Fruit fly (Drosophila melanogaster) whole organism, embryonic: ENCODE data around the gene CG32642.

Source experiments
- Blimp-1 ChIP-seq: fragments of 200-800 bp; sonication (Bioruptor generic); optimal IDR thresholded peaks from 3 replicates; lab custom pipeline; 2018; ENCODE audit warnings: missing biosample characterization, missing genetic modification characterization, mild to moderate bottlenecking, moderate library complexity, missing genetic modification reagents
- CG10209 ChIP-seq: fragments of 200-800 bp; sonication (Bioruptor generic); optimal IDR thresholded peaks from 3 replicates; lab custom pipeline; 2017; ENCODE audit warnings: missing biosample characterization, mild to moderate bottlenecking, missing genetic modification characterization, missing genetic modification reagents
- CG11695 ChIP-seq: fragments of 200-800 bp; sonication (Bioruptor generic); IDR thresholded peaks from 3 replicates; pipeline ENCODE4 v1.3.6; 2022; ENCODE audit warnings: missing biosample characterization, missing genetic modification characterization
- CG12071 ChIP-seq: fragments of 200-800 bp; sonication (Bioruptor generic); optimal IDR thresholded peaks from 3 replicates; lab custom pipeline; 2018; ENCODE audit warnings: missing biosample characterization, mild to moderate bottlenecking, missing genetic modification characterization
- CG12236 ChIP-seq: fragments of 200-800 bp; sonication (Bioruptor generic); optimal IDR thresholded peaks from 2 replicates; lab custom pipeline; 2016; ENCODE audit warnings: missing biosample characterization, missing genetic modification characterization
- CG12659 ChIP-seq: fragments of 200-800 bp; sonication (Bioruptor generic); optimal IDR thresholded peaks from 3 replicates; lab custom pipeline; 2017; ENCODE audit warnings: mild to moderate bottlenecking, missing biosample characterization, missing genetic modification reagents, missing genetic modification characterization
- CG12942 ChIP-seq: fragments of 200-800 bp; sonication (Bioruptor generic); optimal IDR thresholded peaks from 3 replicates; lab custom pipeline; 2016; ENCODE audit warnings: missing biosample characterization, missing genetic modification characterization
- CG15073 ChIP-seq: fragments of 200-800 bp; sonication (Bioruptor generic); optimal IDR thresholded peaks from 2 replicates; lab custom pipeline; 2016; ENCODE audit warnings: missing biosample characterization, missing genetic modification characterization
- CG1647 ChIP-seq: fragments of 200-800 bp; sonication (Bioruptor generic); optimal IDR thresholded peaks from 3 replicates; lab custom pipeline; 2016; ENCODE audit warnings: missing biosample characterization, missing genetic modification characterization
- CG17328 ChIP-seq: fragments of 200-800 bp; sonication (Bioruptor generic); IDR thresholded peaks from 2 replicates; pipeline ENCODE4 v1.3.6; 2022; ENCODE audit warnings: missing biosample characterization, missing genetic modification characterization
- CG17802 ChIP-seq: fragments of 200-800 bp; sonication (Bioruptor generic); optimal IDR thresholded peaks from 2 replicates; lab custom pipeline; 2018; ENCODE audit warnings: missing biosample characterization, mild to moderate bottlenecking, missing genetic modification characterization, moderate library complexity
- CG18262 ChIP-seq: fragments of 200-800 bp; optimal IDR thresholded peaks from 3 replicates; lab custom pipeline; 2019; ENCODE audit warnings: missing biosample characterization, mild to moderate bottlenecking, missing genetic modification characterization, moderate library complexity
- CG2120 ChIP-seq: fragments of 200-800 bp; sonication (Bioruptor generic); optimal IDR thresholded peaks from 3 replicates; lab custom pipeline; 2016; ENCODE audit warnings: missing biosample characterization, missing genetic modification characterization
- CG2678 ChIP-seq: fragments of 200-800 bp; sonication (Bioruptor generic); optimal IDR thresholded peaks from 3 replicates; lab custom pipeline; 2019; ENCODE audit warnings: missing biosample characterization, mild to moderate bottlenecking, missing genetic modification characterization, moderate library complexity
- CG3281 ChIP-seq: fragments of 200-800 bp; sonication (Bioruptor generic); optimal IDR thresholded peaks from 3 replicates; lab custom pipeline; 2017; ENCODE audit warnings: missing biosample characterization, mild to moderate bottlenecking, missing genetic modification characterization
- CG3407 ChIP-seq: fragments of 200-800 bp; sonication (Bioruptor generic); optimal IDR thresholded peaks from 2 replicates; lab custom pipeline; 2018; ENCODE audit warnings: missing biosample characterization, mild to moderate bottlenecking, missing genetic modification characterization
- CG3726 ChIP-seq: fragments of 200-800 bp; sonication (Bioruptor generic); IDR thresholded peaks from 3 replicates; pipeline ENCODE4, ENCODE4 v1.3.6; 2022; ENCODE audit warnings: missing biosample characterization, missing genetic modification characterization
- CG4360 ChIP-seq: fragments of 200-800 bp; sonication (Bioruptor generic); IDR thresholded peaks from 2 replicates; pipeline ENCODE4 v1.3.6; 2022; ENCODE audit warnings: missing biosample characterization, missing genetic modification characterization
- CG4730 ChIP-seq: fragments of 200-800 bp; sonication (Bioruptor generic); IDR thresholded peaks from 2 replicates; pipeline ENCODE4 v1.3.6; 2022; ENCODE audit warnings: missing biosample characterization, missing genetic modification characterization
- CG6654 ChIP-seq: fragments of 200-800 bp; sonication (Bioruptor generic); optimal IDR thresholded peaks from 2 replicates; lab custom pipeline; 2017; ENCODE audit warnings: missing biosample characterization, mild to moderate bottlenecking, missing genetic modification characterization
- D19A ChIP-seq: fragments of 200-800 bp; optimal IDR thresholded peaks from 3 replicates; lab custom pipeline; 2019; ENCODE audit warnings: missing biosample characterization, mild to moderate bottlenecking, missing genetic modification characterization, moderate library complexity
- Dek ChIP-seq: fragments of 200-800 bp; sonication (Bioruptor generic); optimal IDR thresholded peaks from 3 replicates; lab custom pipeline; 2019; ENCODE audit warnings: missing biosample characterization, mild to moderate bottlenecking, missing genetic modification characterization, moderate library complexity
- Dip2 ChIP-seq: fragments of 200-800 bp; sonication (Bioruptor generic); IDR thresholded peaks from 2 replicates; pipeline ENCODE4 v1.3.6; 2022; ENCODE audit warnings: missing biosample characterization, missing genetic modification characterization
- Dp ChIP-seq: fragments of 200-800 bp; sonication (Bioruptor generic); optimal IDR thresholded peaks from 2 replicates; lab custom pipeline; 2018; ENCODE audit warnings: missing biosample characterization, mild to moderate bottlenecking, missing genetic modification characterization, moderate library complexity
- ERR ChIP-seq: fragments of 200-800 bp; sonication (Bioruptor generic); optimal IDR thresholded peaks from 2 replicates; lab custom pipeline; 2016; ENCODE audit warnings: missing biosample characterization, missing genetic modification characterization
- H15 ChIP-seq: fragments of 200-800 bp; sonication (Bioruptor generic); IDR thresholded peaks from 3 replicates; pipeline ENCODE4 v1.3.6; 2022; ENCODE audit warnings: missing biosample characterization, missing genetic modification characterization
- Hand ChIP-seq: fragments of 200-800 bp; sonication (Bioruptor generic); optimal IDR thresholded peaks from 2 replicates; lab custom pipeline; 2017; ENCODE audit warnings: mild to moderate bottlenecking, missing biosample characterization, missing genetic modification reagents, missing genetic modification characterization
- Mes4 ChIP-seq: fragments of 200-800 bp; sonication (Bioruptor generic); optimal IDR thresholded peaks from 2 replicates; lab custom pipeline; 2016; ENCODE audit warnings: missing biosample characterization, missing genetic modification characterization
- Sox100B ChIP-seq: fragments of 200-800 bp; sonication (Bioruptor generic); optimal IDR thresholded peaks from 3 replicates; lab custom pipeline; 2018; ENCODE audit warnings: missing biosample characterization, mild to moderate bottlenecking, missing genetic modification characterization
- Sry-β ChIP-seq: fragments of 200-800 bp; sonication (Bioruptor generic); optimal IDR thresholded peaks from 2 replicates; lab custom pipeline; 2018; ENCODE audit warnings: missing biosample characterization, mild to moderate bottlenecking, missing genetic modification characterization, moderate library complexity
- bowl ChIP-seq: fragments of 200-800 bp; sonication (Bioruptor generic); IDR thresholded peaks from 2 replicates; pipeline ENCODE4 v1.3.6; 2022; ENCODE audit warnings: missing biosample characterization, missing genetic modification characterization
- chinmo ChIP-seq: fragments of 200-800 bp; sonication (Bioruptor generic); IDR thresholded peaks from 4 replicates; pipeline ENCODE4 v1.3.6; 2022; ENCODE audit warnings: missing biosample characterization, missing genetic modification characterization; ENCODE audit not compliant: partially characterized antibody
- fd102C ChIP-seq: fragments of 200-800 bp; sonication (Bioruptor generic); optimal IDR thresholded peaks from 2 replicates; lab custom pipeline; 2018; ENCODE audit warnings: missing biosample characterization, mild to moderate bottlenecking, missing genetic modification characterization, moderate library complexity
- h ChIP-seq: fragments of >200 bp; optimal IDR thresholded peaks from 2 replicates; lab custom pipeline; 2017
- hbn ChIP-seq: fragments of 200-800 bp; sonication (Bioruptor generic); IDR thresholded peaks from 2 replicates; pipeline ENCODE4 v1.3.6; 2022; ENCODE audit warnings: missing biosample characterization, missing genetic modification characterization; ENCODE audit not compliant: partially characterized antibody
- her ChIP-seq: fragments of 200-800 bp; sonication (Bioruptor generic); optimal IDR thresholded peaks from 2 replicates; lab custom pipeline; 2016; ENCODE audit warnings: missing biosample characterization, missing genetic modification characterization
- jumu ChIP-seq: fragments of 200-800 bp; sonication (Bioruptor generic); optimal IDR thresholded peaks from 3 replicates; lab custom pipeline; 2016; ENCODE audit warnings: missing biosample characterization, missing genetic modification characterization
- kni ChIP-seq: fragments of 200-800 bp; sonication (Bioruptor generic); optimal IDR thresholded peaks from 3 replicates; lab custom pipeline; 2017; ENCODE audit warnings: mild to moderate bottlenecking, missing biosample characterization, missing genetic modification reagents, missing genetic modification characterization
- knrl ChIP-seq: fragments of 200-800 bp; sonication (Bioruptor generic); IDR thresholded peaks from 3 replicates; pipeline ENCODE4 v1.3.6; 2022; ENCODE audit warnings: missing biosample characterization, missing genetic modification characterization; ENCODE audit not compliant: partially characterized antibody
- lab ChIP-seq: fragments of 200-800 bp; sonication (Bioruptor generic); optimal IDR thresholded peaks from 3 replicates; lab custom pipeline; 2017; ENCODE audit warnings: missing biosample characterization, missing genetic modification characterization, mild to moderate bottlenecking, moderate library complexity, missing genetic modification reagents
- lmd ChIP-seq: fragments of 200-800 bp; sonication (Bioruptor generic); IDR thresholded peaks from 2 replicates; pipeline ENCODE4 v1.3.6; 2022; ENCODE audit warnings: missing biosample characterization, missing genetic modification characterization
- org-1 ChIP-seq: fragments of 200-800 bp; sonication (Bioruptor generic); optimal IDR thresholded peaks from 2 replicates; lab custom pipeline; 2017; ENCODE audit warnings: missing biosample characterization, missing genetic modification characterization
- peb ChIP-seq: fragments of 200-800 bp; sonication (Bioruptor generic); IDR thresholded peaks from 2 replicates; pipeline ENCODE4 v1.3.6; 2022; ENCODE audit warnings: missing biosample characterization, missing genetic modification characterization
- phol ChIP-seq: fragments of 200-800 bp; sonication (Bioruptor generic); optimal IDR thresholded peaks from 3 replicates; lab custom pipeline; 2018; ENCODE audit warnings: missing biosample characterization, mild to moderate bottlenecking, missing genetic modification characterization, moderate library complexity
- pzg ChIP-seq: fragments of 200-800 bp; sonication (Bioruptor generic); optimal IDR thresholded peaks from 3 replicates; lab custom pipeline; 2018; ENCODE audit warnings: missing biosample characterization, mild to moderate bottlenecking, missing genetic modification characterization, moderate library complexity
- sens ChIP-seq: fragments of 200-800 bp; sonication (Bioruptor generic); peaks from one replicate; lab custom pipeline; 2016; ENCODE audit warnings: missing biosample characterization, missing genetic modification characterization
- sens-2 ChIP-seq: fragments of 200-800 bp; sonication (Bioruptor generic); IDR thresholded peaks from 2 replicates; pipeline ENCODE4 v1.3.6; 2022; ENCODE audit warnings: missing biosample characterization, missing genetic modification characterization
- sim ChIP-seq: fragments of 200-800 bp; sonication (Bioruptor generic); IDR thresholded peaks from 2 replicates; pipeline ENCODE4 v1.3.6; 2022; ENCODE audit warnings: missing biosample characterization, missing genetic modification characterization
- sisA ChIP-seq: fragments of 200-800 bp; sonication (Bioruptor generic); IDR thresholded peaks from 2 replicates; pipeline ENCODE4 v1.3.6; 2022; ENCODE audit warnings: missing biosample characterization, missing genetic modification characterization
- sqz ChIP-seq: fragments of 200-800 bp; sonication (Bioruptor generic); optimal IDR thresholded peaks from 3 replicates; lab custom pipeline; 2018; ENCODE audit warnings: missing biosample characterization, mild to moderate bottlenecking, missing genetic modification characterization

The CG32642 gene

DNA sequence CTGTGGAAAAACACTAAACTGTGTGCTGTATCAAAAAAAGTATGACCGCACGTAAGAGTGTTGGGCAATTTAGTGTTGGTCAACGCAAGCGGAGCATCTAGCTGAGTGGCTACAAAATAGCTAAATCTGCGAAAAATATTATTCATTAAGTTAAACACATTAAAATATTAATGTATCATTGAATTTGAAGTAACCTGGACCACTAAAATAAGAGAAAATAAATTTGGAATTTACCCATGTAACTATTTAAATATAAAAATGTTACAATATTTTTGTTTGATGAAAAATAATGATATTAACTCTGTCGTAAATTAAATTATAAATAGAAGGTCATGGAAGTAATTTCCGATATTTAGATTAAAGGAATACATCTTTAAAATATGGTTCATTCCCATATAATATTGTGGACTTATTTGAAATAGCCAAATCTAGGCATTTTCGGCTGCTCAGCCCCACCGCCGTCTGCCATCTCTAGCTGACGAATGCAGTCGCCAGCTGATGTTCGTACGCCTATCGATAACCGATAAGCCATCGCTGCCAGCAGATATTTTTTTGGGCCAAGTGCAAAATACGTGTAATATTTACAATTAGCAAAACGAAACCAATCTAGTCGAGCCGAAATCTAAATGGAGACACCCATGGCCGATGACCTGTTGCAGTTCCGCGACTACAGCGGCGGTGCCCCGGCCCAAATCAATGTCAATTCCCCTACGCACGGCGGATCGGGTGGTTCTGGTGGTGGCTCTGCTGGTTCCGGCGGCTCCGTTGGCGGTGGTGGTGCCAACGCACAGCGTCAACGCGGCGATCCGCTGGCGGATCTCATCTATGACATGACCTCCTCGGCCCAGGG lies 49.2 kb upstream of the CG32642 start, which contains the start of the genes Brms1 and CG4645 (continued):
- TF ChIP-seq Hand (GFP tag; lab: Kevin White, UChicago) (no peak), sim (GFP tag; lab: Robert Waterston, UW) (no peak), CG12236 (GFP tag; lab: Kevin White, UChicago) (no peak), CG15073 (GFP tag; lab: Kevin White, UChicago) (no peak), CG1647 (no peak), CG12942 (GFP tag; lab: Kevin White, UChicago) (peak; percentile 46), CG11695 (GFP tag; lab: Robert Waterston, UW) (no peak), Mes4 (GFP tag; lab: Kevin White, UChicago) (no peak), CG17802 (tag; lab: Kevin White, UChicago) (no peak), jumu (no peak), her (no peak), H15 (peak; percentile 43; the same call in 1 of the 3 replicates), hbn (GFP tag; lab: Robert Waterston, UW) (no peak), sens (GFP tag; lab: Kevin White, UChicago) (peak; percentile 88), Sry-β (GFP tag; lab: Kevin White, UChicago) (peak; percentile 92), CG10209 (GFP tag; lab: Kevin White, UChicago) (peak; percentile 56), CG3281 (GFP tag; lab: Kevin White, UChicago) (peak; percentile 46), org-1 (GFP tag; lab: Kevin White, UChicago) (no peak), lmd (GFP tag; lab: Robert Waterston, UW) (peak; percentile 36; the same call in 1 of the 2 replicates), chinmo (GFP tag; lab: Robert Waterston, UW) (no peak), phol (peak; percentile 68), sisA (GFP tag; lab: Robert Waterston, UW) (0 out of 2 replicates have a peak, but pooled peaks have one; percentile 5), sens-2 (GFP tag; lab: Robert Waterston, UW) (no peak), CG17328 (no peak), fd102C (GFP tag; lab: Kevin White, UChicago) (no peak), CG12071 (GFP tag; lab: Kevin White, UChicago) (no peak), D19A (tag; lab: Kevin White, UChicago) (peak; percentile 14), CG3726 (GFP tag; lab: Robert Waterston, UW) (no peak), sqz (GFP tag; lab: Kevin White, UChicago) (no peak), CG12659 (GFP tag; lab: Kevin White, UChicago) (peak; percentile 72), pzg (GFP tag; lab: Kevin White, UChicago) (peak; percentile 34), Dip2 (GFP tag; lab: Robert Waterston, UW) (no peak), CG4360 (GFP tag; lab: Robert Waterston, UW) (no peak), peb (GFP tag; lab: Robert Waterston, UW) (no peak), knrl (GFP tag; lab: Robert Waterston, UW) (no peak), lab (GFP tag; lab: Kevin White, UChicago) (peak; percentile 15), CG3407 (GFP tag; lab: Kevin White, UChicago) (no peak), CG4730 (GFP tag; lab: Robert Waterston, UW) (no peak), ERR (GFP tag; lab: Kevin White, UChicago) (no peak), CG2120 (peak; percentile 58), bowl (GFP tag; lab: Robert Waterston, UW) (no peak), Dek (peak; percentile 55), CG6654 (GFP tag; lab: Kevin White, UChicago) (no peak), h (no peak), Dp (GFP tag; lab: Kevin White, UChicago) (no peak), Blimp-1 (GFP tag; lab: Kevin White, UChicago) (no peak), kni (no peak), Sox100B (GFP tag; lab: Kevin White, UChicago) (peak; percentile 61), CG2678 (peak; percentile 66), CG18262 (tag; lab: Kevin White, UChicago) (peak; percentile 59)
